Fruit fly (Drosophila melanogaster): ENCODE measurements around the gene CG9386.
A peak's percentile ranks its signal among the peaks of the same experiment; 100 is the strongest.

Gene CG9386

DNA sequence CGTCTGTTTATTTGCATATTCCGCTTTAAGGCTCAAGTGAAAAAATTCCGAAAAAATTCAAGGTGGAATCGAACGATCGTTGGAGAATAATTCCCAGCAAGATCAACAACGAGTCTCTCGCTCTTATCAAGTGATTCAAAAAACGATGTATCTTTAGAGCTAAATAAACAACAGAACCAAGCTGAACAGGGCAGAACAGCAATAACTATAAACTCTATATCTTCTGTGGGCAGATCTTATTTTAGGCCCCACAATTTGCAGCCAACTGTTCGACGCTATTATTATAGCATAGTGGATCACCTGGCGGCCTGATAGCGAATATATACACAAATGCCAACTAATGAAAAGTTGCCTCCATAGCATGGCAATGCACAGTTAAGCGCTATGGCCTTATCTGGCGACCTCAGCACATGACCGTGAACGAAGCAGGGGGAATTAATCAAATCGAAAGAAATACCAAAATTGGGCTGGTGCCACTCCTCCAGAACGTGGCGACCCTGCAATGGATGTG is 25.8 kb downstream of the CG9386 start (continued):
- TF ChIP-seq Opbp (GFP tag; IDR thresholded peaks at IDR 0.05; ENCODE audit: partially characterized antibody) (no peak), her (GFP tag; optimal IDR thresholded peaks at IDR 0.05) (peak; percentile 19)

dm6 chr3R:9527907-9528842 is 27.0 kb downstream of the CG9386 start:
- TF ChIP-seq Kr (GFP tag; optimal IDR thresholded peaks at IDR 0.05) (no peak), sug (tag; optimal IDR thresholded peaks at IDR 0.05) (peak; percentile 78), CG12104 (GFP tag; optimal IDR thresholded peaks at IDR 0.05) (peak; percentile 76), pita (GFP tag; optimal IDR thresholded peaks at IDR 0.05) (no peak), ERR (GFP tag; optimal IDR thresholded peaks at IDR 0.05) (peak; percentile 91), CG1602 (GFP tag; optimal IDR thresholded peaks at IDR 0.05) (peak; percentile 63), CG14710 (tag; optimal IDR thresholded peaks at IDR 0.05) (peak; percentile 35), CG9932 (GFP tag; IDR thresholded peaks at IDR 0.05) (peak; percentile 91), CG32767 (GFP tag; IDR thresholded peaks at IDR 0.05) (peak; percentile 73), Trl (optimal IDR thresholded peaks at IDR 0.05) (no peak), Trl (GFP tag; optimal IDR thresholded peaks at IDR 0.05) (peak; percentile 96), Meics (GFP tag; optimal IDR thresholded peaks at IDR 0.05) (peak; percentile 95), sens-2 (GFP tag; IDR thresholded peaks at IDR 0.05) (peak; percentile 72), wdn (GFP tag; IDR thresholded peaks at IDR 0.05) (peak; percentile 91), Mes4 (GFP tag; optimal IDR thresholded peaks at IDR 0.05) (peak; percentile 55), Ssrp (tag; optimal IDR thresholded peaks at IDR 0.05) (peak; percentile 42), Rx (GFP tag; IDR thresholded peaks at IDR 0.05) (peak; percentile 81), fd102C (GFP tag; optimal IDR thresholded peaks at IDR 0.05) (no peak), toy (GFP tag; IDR thresholded peaks at IDR 0.05) (peak; percentile 84), CG14014 (GFP tag; IDR thresholded peaks at IDR 0.05) (peak; percentile 90), CG12071 (GFP tag; optimal IDR thresholded peaks at IDR 0.05) (peak; percentile 95), CG11247 (GFP tag; IDR thresholded peaks at IDR 0.05) (peak; percentile 93), Usf (GFP tag; optimal IDR thresholded peaks at IDR 0.05) (peak; percentile 3), amos (GFP tag; IDR thresholded peaks at IDR 0.05; ENCODE audit: partially characterized antibody) (no peak), sna (GFP tag; IDR thresholded peaks at IDR 0.05; ENCODE audit: partially characterized antibody) (no peak), Lim3 (GFP tag; IDR thresholded peaks at IDR 0.05) (no peak), CG6272 (GFP tag; IDR thresholded peaks at IDR 0.05) (peak; percentile 88), ara (GFP tag; IDR thresholded peaks at IDR 0.05) (peak; percentile 74), CG15601 (tag; optimal IDR thresholded peaks at IDR 0.05) (no peak), luna (GFP tag; optimal IDR thresholded peaks at IDR 0.05) (peak; percentile 93), CG16779 (GFP tag; IDR thresholded peaks at IDR 0.05) (peak; percentile 95), her (GFP tag; optimal IDR thresholded peaks at IDR 0.05) (peak; percentile 94), Camta (GFP tag; optimal IDR thresholded peaks at IDR 0.05) (peak; percentile 77), CG10543 (GFP tag; optimal IDR thresholded peaks at IDR 0.05) (peak; percentile 86), wor (GFP tag; IDR thresholded peaks at IDR 0.05) (peak; percentile 48; the same call in 1 of the 2 replicates), lmd (GFP tag; IDR thresholded peaks at IDR 0.05) (peak; percentile 93), CG30020 (tag; optimal IDR thresholded peaks at IDR 0.05) (no peak), zfh2 (GFP tag; optimal IDR thresholded peaks at IDR 0.05) (peak; percentile 94), Ada2b (GFP tag; IDR thresholded peaks at IDR 0.05) (peak; percentile 96), chn (GFP tag; optimal IDR thresholded peaks at IDR 0.05) (peak; percentile 74), Lpt (GFP tag; optimal IDR thresholded peaks at IDR 0.05) (no peak), sr (GFP tag; IDR thresholded peaks at IDR 0.05) (peak; percentile 74; the same call in 1 of the 3 replicates), bsh (GFP tag; optimal IDR thresholded peaks at IDR 0.05) (peak; percentile 41 to 73), H2.0 (GFP tag; IDR thresholded peaks at IDR 0.05) (peak; percentile 82), sima (GFP tag; optimal IDR thresholded peaks at IDR 0.05) (peak; percentile 63), gro (GFP tag; optimal IDR thresholded peaks at IDR 0.05) (peak; percentile 98), H15 (GFP tag; IDR thresholded peaks at IDR 0.05) (peak; percentile 86)

All from whole organism, embryonic.